Fruit fly (Drosophila melanogaster) whole organism: ENCODE measurements around the gene Kif3C.

Source experiments
- psq ChIP-seq: fragments of >200 bp; optimal IDR thresholded peaks from 2 replicates; lab custom pipeline; 2017
- usp ChIP-seq: fragments of >200 bp; optimal IDR thresholded peaks from 2 replicates; lab custom pipeline; 2017; ENCODE audit warnings: missing biosample characterization, missing genetic modification characterization, mixed read lengths

- TF ChIP-seq usp (GFP tag; lab: Kevin White, UChicago) (no peak), psq (lab: Kevin White, UChicago) (no peak)
These were observed 51.9 kb downstream of the Kif3C start for dm6 chr4:1199178-1199577.
